Fruit fly (Drosophila melanogaster): ENCODE results near the gene CG7255.

CG7255 gene

dm6 chr3L:15311457-15312368 lies 7.7 kb downstream of the CG7255 start (continued):
- TF ChIP-seq CG12155 (GFP tag; optimal IDR thresholded peaks at IDR 0.05): peak; percentile 3
- TF ChIP-seq CG2678 (tag; optimal IDR thresholded peaks at IDR 0.05): peak; percentile 73
- no peak for TF ChIP-seq kni (GFP tag; optimal IDR thresholded peaks at IDR 0.05)
- no peak for TF ChIP-seq gce (GFP tag; IDR thresholded peaks at IDR 0.05)
- peak; percentile 32 for TF ChIP-seq CG10431 (GFP tag; optimal IDR thresholded peaks at IDR 0.05)
- peak; percentile 63 for TF ChIP-seq CG6813 (GFP tag; optimal IDR thresholded peaks at IDR 0.05)
- TF ChIP-seq dimm (GFP tag; IDR thresholded peaks at IDR 0.05): no peak
- peak; percentile 59 for TF ChIP-seq CG16815 (GFP tag; optimal IDR thresholded peaks at IDR 0.05)
- TF ChIP-seq CG6765 (GFP tag; optimal IDR thresholded peaks at IDR 0.05): no peak
- no peak for TF ChIP-seq CG7271 (tag; optimal IDR thresholded peaks at IDR 0.05)
- TF ChIP-seq Six4 (GFP tag; optimal IDR thresholded peaks at IDR 0.05): peak; percentile 37
- no peak for TF ChIP-seq slp2 (GFP tag; optimal IDR thresholded peaks at IDR 0.05)
- no peak for TF ChIP-seq CG34376 (GFP tag; optimal IDR thresholded peaks at IDR 0.05)
- TF ChIP-seq Dad (GFP tag; optimal IDR thresholded peaks at IDR 0.05): no peak
- no peak for TF ChIP-seq prd (optimal IDR thresholded peaks at IDR 0.05)
- TF ChIP-seq prd (GFP tag; IDR thresholded peaks at IDR 0.05): peak; percentile 65
- no peak; the same call in 1 of the 2 replicates for TF ChIP-seq vvl (GFP tag; IDR thresholded peaks at IDR 0.05)
- TF ChIP-seq grau (tag; optimal IDR thresholded peaks at IDR 0.05): peak; percentile 69
- no peak for TF ChIP-seq Hey (tag; optimal IDR thresholded peaks at IDR 0.05)
- no peak for TF ChIP-seq chm (GFP tag; IDR thresholded peaks at IDR 0.05)
- TF ChIP-seq crp (GFP tag; optimal IDR thresholded peaks at IDR 0.05): no peak
- 0 out of 2 replicates have a peak, but pooled peaks have one; percentile 34 for TF ChIP-seq sim (GFP tag; IDR thresholded peaks at IDR 0.05)
- no peak for TF ChIP-seq CG5180 (GFP tag; optimal IDR thresholded peaks at IDR 0.05)
- peak; percentile 67 for TF ChIP-seq PHDP (tag; optimal IDR thresholded peaks at IDR 0.05)
- TF ChIP-seq CG15269 (tag; optimal IDR thresholded peaks at IDR 0.05): peak; percentile 37
- TF ChIP-seq CG15696 (tag; optimal IDR thresholded peaks at IDR 0.05): peak; percentile 82
- no peak for TF ChIP-seq ftz-f1 (GFP tag; optimal IDR thresholded peaks at IDR 0.05)
- no peak for TF ChIP-seq lov (optimal IDR thresholded peaks at IDR 0.05)
- TF ChIP-seq lov (GFP tag; IDR thresholded peaks at IDR 0.05): no peak
- TF ChIP-seq HmgD (GFP tag; optimal IDR thresholded peaks at IDR 0.05): no peak
- no peak for TF ChIP-seq CG31224 (GFP tag; IDR thresholded peaks at IDR 0.05)
- TF ChIP-seq Fer1 (GFP tag; optimal IDR thresholded peaks at IDR 0.05): no peak
- TF ChIP-seq Ets97D (GFP tag; optimal IDR thresholded peaks at IDR 0.05): no peak
- TF ChIP-seq sna (GFP tag; IDR thresholded peaks at IDR 0.05; ENCODE audit: partially characterized antibody): no peak
- no peak for TF ChIP-seq Atf3 (GFP tag; optimal IDR thresholded peaks at IDR 0.05)
- TF ChIP-seq CTCF (GFP tag; optimal IDR thresholded peaks at IDR 0.05): no peak
- 0 out of 2 replicates have a peak, but pooled peaks have one; percentile 14 for TF ChIP-seq CG14667 (GFP tag; IDR thresholded peaks at IDR 0.05)
- no peak for TF ChIP-seq CrebB (tag; optimal IDR thresholded peaks at IDR 0.05)
- TF ChIP-seq CG1233 (GFP tag; optimal IDR thresholded peaks at IDR 0.05): peak; percentile 60
- TF ChIP-seq az2 (GFP tag; optimal IDR thresholded peaks at IDR 0.05): peak; percentile 55
- TF ChIP-seq gcm2 (GFP tag; optimal IDR thresholded peaks at IDR 0.05): no peak
- no peak for TF ChIP-seq fu2 (GFP tag; optimal IDR thresholded peaks at IDR 0.05)
- TF ChIP-seq luna (GFP tag; optimal IDR thresholded peaks at IDR 0.05): no peak
- TF ChIP-seq CG1832 (GFP tag; optimal IDR thresholded peaks at IDR 0.05): no peak
- no peak for TF ChIP-seq CG3407 (GFP tag; optimal IDR thresholded peaks at IDR 0.05)
- peak; percentile 34 for TF ChIP-seq CG8281 (tag; optimal IDR thresholded peaks at IDR 0.05)
- no peak for TF ChIP-seq CG10147 (GFP tag; optimal IDR thresholded peaks at IDR 0.05)

Data from whole organism, embryonic.